Fruit fly (Drosophila melanogaster) whole organism: ENCODE data around the gene CG17186.

Experiments
- CG8478 ChIP-seq: fragments of >200 bp; optimal IDR thresholded peaks from 2 replicates; lab custom pipeline; 2018; ENCODE audit warnings: inconsistent platforms
- EcR ChIP-seq, 2 experiments: fragments of >200 bp; optimal IDR thresholded peaks; 2 replicates each; lab custom pipeline; 2017; ENCODE audit warnings: missing biosample characterization in 2 of 2, missing genetic modification characterization in 2 of 2, missing genetic modification reagents in 2 of 2
- pan ChIP-seq: fragments of >200 bp; optimal IDR thresholded peaks from 2 replicates; lab custom pipeline; 2017
- usp ChIP-seq: fragments of >200 bp; optimal IDR thresholded peaks from 2 replicates; lab custom pipeline; 2017; ENCODE audit warnings: missing biosample characterization, missing genetic modification characterization, mixed read lengths

- TF ChIP-seq pan (lab: Kevin White, UChicago): no peak
- TF ChIP-seq usp: no peak
- no peak for TF ChIP-seq EcR (GFP tag; optimal IDR thresholded peaks at IDR 0.05; lab: Kevin White, UChicago)
- TF ChIP-seq CG8478: no peak
These were observed 18.0 kb upstream of the CG17186 start for dm6 chr3R:19895305-19895704.
